Fruit fly (Drosophila melanogaster) whole organism, prepupa: ENCODE data around the gene Muted.

Source experiments
- CG11294 ChIP-seq: fragments of 200-800 bp; sonication (Bioruptor generic); IDR thresholded peaks from 2 replicates; pipeline ENCODE4 v1.3.6; 2022; ENCODE audit warnings: missing biosample characterization, missing genetic modification characterization
- CG11762 ChIP-seq: fragments of 200-800 bp; sonication (Bioruptor generic); optimal IDR thresholded peaks from 3 replicates; lab custom pipeline; 2016; ENCODE audit warnings: missing biosample characterization, missing genetic modification characterization; ENCODE audit not compliant: insufficient read depth
- CG15336 ChIP-seq: fragments of 200-800 bp; sonication (Bioruptor generic); IDR thresholded peaks from 2 replicates; pipeline ENCODE4 v1.3.6; 2022; ENCODE audit warnings: missing biosample characterization, missing genetic modification characterization
- CG3032 ChIP-seq: fragments of 200-800 bp; optimal IDR thresholded peaks from 2 replicates; lab custom pipeline; 2019; ENCODE audit warnings: missing biosample characterization, mild to moderate bottlenecking, missing genetic modification characterization, moderate library complexity
- CG31627 ChIP-seq: fragments of 200-800 bp; sonication (Bioruptor generic); optimal IDR thresholded peaks from 3 replicates; lab custom pipeline; 2016; ENCODE audit warnings: missing biosample characterization, missing genetic modification characterization
- CG32006 ChIP-seq: fragments of 200-800 bp; sonication (Bioruptor generic); optimal IDR thresholded peaks from 3 replicates; lab custom pipeline; 2017; ENCODE audit warnings: missing biosample characterization, mild to moderate bottlenecking, missing genetic modification characterization
- CG34406 ChIP-seq: fragments of 200-800 bp; sonication (Bioruptor generic); optimal IDR thresholded peaks from 3 replicates; lab custom pipeline; 2016; ENCODE audit warnings: missing biosample characterization, missing genetic modification characterization
- CG4318 ChIP-seq: fragments of 200-800 bp; sonication (Bioruptor generic); optimal IDR thresholded peaks from 3 replicates; lab custom pipeline; 2017; ENCODE audit warnings: missing biosample characterization, mild to moderate bottlenecking, missing genetic modification characterization
- CG6163 ChIP-seq: fragments of 200-800 bp; sonication (Bioruptor generic); IDR thresholded peaks from 3 replicates; pipeline ENCODE4 v1.3.6; 2022; ENCODE audit warnings: missing biosample characterization, missing genetic modification characterization
- CG6276 ChIP-seq: fragments of 200-800 bp; sonication (Bioruptor generic); optimal IDR thresholded peaks from 2 replicates; lab custom pipeline; 2017; ENCODE audit warnings: missing biosample characterization, mild to moderate bottlenecking, missing genetic modification characterization
- CG6792 ChIP-seq: fragments of 200-800 bp; sonication (Bioruptor generic); optimal IDR thresholded peaks from 3 replicates; lab custom pipeline; 2016; ENCODE audit warnings: missing biosample characterization, missing genetic modification characterization
- CG6808 ChIP-seq: fragments of 200-800 bp; sonication (Bioruptor generic); optimal IDR thresholded peaks from 3 replicates; lab custom pipeline; 2017; ENCODE audit warnings: missing biosample characterization, missing genetic modification characterization, mild to moderate bottlenecking, moderate library complexity, missing genetic modification reagents
- CG6854 ChIP-seq: fragments of 200-800 bp; sonication (Bioruptor generic); optimal IDR thresholded peaks from 2 replicates; lab custom pipeline; 2017; ENCODE audit warnings: missing biosample characterization, mild to moderate bottlenecking, missing genetic modification characterization
- CG8632 ChIP-seq: fragments of 200-800 bp; sonication (Bioruptor generic); optimal IDR thresholded peaks from 3 replicates; lab custom pipeline; 2016; ENCODE audit warnings: missing biosample characterization, missing genetic modification characterization
- CG9139 ChIP-seq: fragments of 200-800 bp; sonication (Bioruptor generic); optimal IDR thresholded peaks from 3 replicates; lab custom pipeline; 2017; ENCODE audit warnings: missing biosample characterization, mild to moderate bottlenecking, missing genetic modification characterization
- Eip75B ChIP-seq: fragments of 200-800 bp; sonication (Bioruptor generic); optimal IDR thresholded peaks from 3 replicates; lab custom pipeline; 2016; ENCODE audit warnings: missing biosample characterization, missing genetic modification characterization
- Eip78C ChIP-seq: fragments of 200-800 bp; sonication (Bioruptor generic); peaks from one replicate; lab custom pipeline; 2016; ENCODE audit warnings: missing biosample characterization, missing genetic modification characterization
- Ets21C ChIP-seq: fragments of 200-800 bp; sonication (Bioruptor generic); optimal IDR thresholded peaks from 3 replicates; lab custom pipeline; 2016; ENCODE audit warnings: missing biosample characterization, missing genetic modification characterization
- Hr38 ChIP-seq: sonication (Bioruptor generic); optimal IDR thresholded peaks from 2 replicates; lab custom pipeline; 2016; ENCODE audit warnings: missing biosample characterization, missing genetic modification characterization
- Hr39 ChIP-seq: fragments of 200-800 bp; sonication (Bioruptor generic); optimal IDR thresholded peaks from 2 replicates; lab custom pipeline; 2016; ENCODE audit warnings: missing biosample characterization, missing genetic modification characterization
- Sox102F ChIP-seq: fragments of 200-800 bp; sonication (Bioruptor generic); optimal IDR thresholded peaks from 2 replicates; lab custom pipeline; 2016; ENCODE audit warnings: missing biosample characterization, mild to moderate bottlenecking, missing genetic modification characterization
- Sox14 ChIP-seq: fragments of 200-800 bp; sonication (Bioruptor generic); optimal IDR thresholded peaks from 3 replicates; lab custom pipeline; 2016; ENCODE audit warnings: missing biosample characterization, missing genetic modification characterization
- Sox15 ChIP-seq: fragments of 200-800 bp; sonication (Bioruptor generic); optimal IDR thresholded peaks from 3 replicates; lab custom pipeline; 2016; ENCODE audit warnings: missing biosample characterization, missing genetic modification characterization
- achi ChIP-seq: fragments of 200-800 bp; sonication (Bioruptor generic); optimal IDR thresholded peaks from 3 replicates; lab custom pipeline; 2016; ENCODE audit warnings: missing biosample characterization, missing genetic modification characterization
- acj6 ChIP-seq: fragments of 200-800 bp; sonication (Bioruptor generic); optimal IDR thresholded peaks from 3 replicates; lab custom pipeline; 2016; ENCODE audit warnings: missing biosample characterization, missing genetic modification characterization
- cyc ChIP-seq: fragments of 200-800 bp; sonication (Bioruptor generic); optimal IDR thresholded peaks from 3 replicates; lab custom pipeline; 2016; ENCODE audit warnings: missing biosample characterization, missing genetic modification characterization
- dsx ChIP-seq: fragments of 200-800 bp; optimal IDR thresholded peaks from 3 replicates; lab custom pipeline; 2019; ENCODE audit warnings: missing biosample characterization, mild to moderate bottlenecking, missing genetic modification characterization, moderate library complexity; ENCODE audit not compliant: poor library complexity, severe bottlenecking
- eg ChIP-seq: fragments of 200-800 bp; sonication (Bioruptor generic); IDR thresholded peaks from 3 replicates; pipeline ENCODE4 v1.3.6; 2022; ENCODE audit warnings: missing biosample characterization, missing genetic modification characterization
- net ChIP-seq: fragments of 200-800 bp; sonication (Bioruptor generic); optimal IDR thresholded peaks from 3 replicates; lab custom pipeline; 2016; ENCODE audit warnings: missing biosample characterization, missing genetic modification characterization
- pdm3 ChIP-seq: fragments of 200-800 bp; sonication (Bioruptor generic); optimal IDR thresholded peaks from 3 replicates; lab custom pipeline; 2016; ENCODE audit warnings: missing biosample characterization, missing genetic modification characterization
- spab ChIP-seq: fragments of 200-800 bp; sonication (Bioruptor generic); optimal IDR thresholded peaks from 2 replicates; lab custom pipeline; 2017; ENCODE audit warnings: missing biosample characterization, mild to moderate bottlenecking, missing genetic modification characterization, missing genetic modification reagents
- topi ChIP-seq: fragments of 200-800 bp; sonication (Bioruptor generic); optimal IDR thresholded peaks from 3 replicates; lab custom pipeline; 2016; ENCODE audit warnings: missing biosample characterization, missing genetic modification characterization

Muted gene

dm6 chr3R:22341652-22342051 is 20.8 kb upstream of the Muted start:
- no peak for TF ChIP-seq Sox102F
- no peak for TF ChIP-seq CG15336 (GFP tag; lab: Robert Waterston, UW)
- TF ChIP-seq acj6 (GFP tag; lab: Kevin White, UChicago): no peak
- TF ChIP-seq CG6854: no peak
- no peak for TF ChIP-seq pdm3
- TF ChIP-seq achi (GFP tag; lab: Kevin White, UChicago): no peak

dm6 chr3R:22342151-22342550 is 20.3 kb upstream of the Muted start, which contains the start of gene CG5386:
CG5386 (minus strand) TSS chr3R:22342251.
- TF ChIP-seq CG8632 (no peak), Eip75B (GFP tag; lab: Kevin White, UChicago) (no peak), Sox15 (GFP tag; lab: Kevin White, UChicago) (no peak), CG6163 (GFP tag; lab: Robert Waterston, UW) (no peak), acj6 (GFP tag; lab: Kevin White, UChicago) (no peak), CG32006 (GFP tag; lab: Kevin White, UChicago) (no peak), Hr39 (GFP tag; lab: Kevin White, UChicago) (no peak), CG6854 (no peak), topi (GFP tag; lab: Kevin White, UChicago) (no peak), CG34406 (GFP tag; lab: Kevin White, UChicago) (no peak), CG11762 (GFP tag; lab: Kevin White, UChicago) (no peak), CG31627 (GFP tag; lab: Kevin White, UChicago) (no peak), net (GFP tag; lab: Kevin White, UChicago) (no peak), eg (no peak), CG6808 (GFP tag; lab: Kevin White, UChicago) (no peak)

dm6 chr3R:22342708-22343107 is 19.7 kb upstream of the Muted start:
- TF ChIP-seq Eip75B (GFP tag; lab: Kevin White, UChicago): no peak
- no peak for TF ChIP-seq spab (GFP tag; lab: Kevin White, UChicago)
- no peak for TF ChIP-seq Ets21C (GFP tag; lab: Kevin White, UChicago)
- TF ChIP-seq Sox14 (GFP tag; lab: Kevin White, UChicago): no peak
- no peak for TF ChIP-seq CG3032 (tag; lab: Kevin White, UChicago)
- TF ChIP-seq topi (GFP tag; lab: Kevin White, UChicago): no peak
- no peak for TF ChIP-seq Hr38 (GFP tag; lab: Kevin White, UChicago)
- TF ChIP-seq acj6 (GFP tag; lab: Kevin White, UChicago): no peak
- no peak for TF ChIP-seq CG4318
- TF ChIP-seq CG9139 (GFP tag; lab: Kevin White, UChicago): no peak
- no peak for TF ChIP-seq cyc (GFP tag; lab: Kevin White, UChicago)
- TF ChIP-seq Sox102F: no peak
- no peak for TF ChIP-seq CG11294
- no peak for TF ChIP-seq CG32006 (GFP tag; lab: Kevin White, UChicago)
- TF ChIP-seq Eip78C (GFP tag; lab: Kevin White, UChicago): no peak
- TF ChIP-seq dsx (GFP tag; lab: Kevin White, UChicago): no peak
- TF ChIP-seq CG6792 (GFP tag; lab: Kevin White, UChicago): no peak
- TF ChIP-seq, all 60 proteins: peak for 0

- TF ChIP-seq Sox15 (GFP tag; lab: Kevin White, UChicago) (no peak), CG6276 (GFP tag; lab: Kevin White, UChicago) (no peak), Sox102F (no peak), CG31627 (GFP tag; lab: Kevin White, UChicago) (no peak), dsx (GFP tag; lab: Kevin White, UChicago) (no peak)
These were observed 11.0 kb upstream of the Muted start, which contains the start of gene rdhB for dm6 chr3R:22351396-22351795. rdhB (plus strand) TSS chr3R:22351696.
